Worm (Caenorhabditis elegans) whole organism, L4 larva: ENCODE results near the gene R01H2.4.
A peak's percentile ranks its signal among the peaks of the same experiment; 100 is the strongest.

Experiments
- F10B5.3 ChIP-seq: sonication (generic microtip); optimal IDR thresholded peaks from 2 replicates; lab custom pipeline; 2016; ENCODE audit warnings: mild to moderate bottlenecking, missing genetic modification characterization, missing compliant biosample characterization
- F26F4.8 ChIP-seq: fragments of 200-800 bp; sonication (Bioruptor generic); conservative IDR thresholded peaks from 2 replicates; pipeline ENCODE4 v1.3.6; 2022; ENCODE audit warnings: missing genetic modification characterization, missing compliant biosample characterization
- F44E2.7 ChIP-seq: fragments of 200-800 bp; sonication (Bioruptor generic); IDR thresholded peaks from 2 replicates; pipeline ENCODE4 v2.1.2; 2022; ENCODE audit warnings: missing genetic modification characterization, missing compliant biosample characterization
- R02D3.7 ChIP-seq: fragments of 150-350 bp; sonication (generic microtip); optimal IDR thresholded peaks from 3 replicates; lab custom pipeline; 2014; ENCODE audit warnings: missing biosample characterization, missing genetic modification characterization
- T20F7.1 ChIP-seq: fragments of 200-800 bp; sonication (Bioruptor generic); optimal IDR thresholded peaks from 2 replicates; lab custom pipeline; 2018; ENCODE audit warnings: mild to moderate bottlenecking, missing genetic modification characterization, missing compliant biosample characterization
- Y48G9A.11 ChIP-seq: fragments of 200-800 bp; sonication (Bioruptor generic); IDR thresholded peaks from 2 replicates; pipeline ENCODE4 v1.3.6; 2022; ENCODE audit warnings: missing genetic modification reagents, missing genetic modification characterization, missing compliant biosample characterization
- aha-1 ChIP-seq: fragments of 150-350 bp; peaks from one replicate; lab custom pipeline; 2014; ENCODE audit warnings: missing biosample characterization, missing genetic modification characterization
- ama-1 ChIP-seq: fragments of 150-350 bp; optimal IDR thresholded peaks from 2 replicates; lab custom pipeline; 2014; ENCODE audit warnings: inconsistent platforms, mixed read lengths
- ceh-20 ChIP-seq: fragments of 200-800 bp; sonication (Bioruptor generic); IDR thresholded peaks from 2 replicates; pipeline ENCODE4 v1.3.6; 2022; ENCODE audit warnings: missing genetic modification reagents, missing genetic modification characterization, missing compliant biosample characterization
- ceh-82 ChIP-seq: sonication (generic microtip); optimal IDR thresholded peaks from 2 replicates; lab custom pipeline; 2017; ENCODE audit warnings: missing biosample characterization, missing genetic modification characterization
- cey-2 ChIP-seq: sonication (generic microtip); optimal IDR thresholded peaks from 3 replicates; lab custom pipeline; 2017; ENCODE audit warnings: missing genetic modification characterization, mild to moderate bottlenecking, missing compliant biosample characterization, antibody characterized with exemption, borderline replicate concordance; ENCODE audit not compliant: insufficient read depth
- daf-12 ChIP-seq: fragments of 150-350 bp; optimal IDR thresholded peaks from 2 replicates; lab custom pipeline; 2014; ENCODE audit warnings: missing biosample characterization, missing genetic modification reagents, missing genetic modification characterization
- daf-8 ChIP-seq: fragments of 200-800 bp; sonication (Bioruptor generic); IDR thresholded peaks from 2 replicates; pipeline ENCODE4 v1.3.6; 2022; ENCODE audit warnings: missing genetic modification characterization, missing compliant biosample characterization
- dmd-6 ChIP-seq: fragments of 200-800 bp; sonication (Bioruptor generic); IDR thresholded peaks from 2 replicates; pipeline ENCODE4 v1.3.6; 2022; ENCODE audit warnings: missing genetic modification reagents, missing genetic modification characterization, missing compliant biosample characterization
- dpl-1 ChIP-seq: fragments of 150-350 bp; optimal IDR thresholded peaks from 2 replicates; lab custom pipeline; 2014; ENCODE audit warnings: missing biosample characterization, missing genetic modification reagents, missing genetic modification characterization
- dve-1 ChIP-seq: sonication (generic microtip); optimal IDR thresholded peaks from 2 replicates; lab custom pipeline; 2017; ENCODE audit warnings: antibody characterized with exemption, mild to moderate bottlenecking, missing genetic modification characterization, missing compliant biosample characterization; ENCODE audit not compliant: insufficient read depth
- egl-43 ChIP-seq: fragments of 200-800 bp; sonication (Bioruptor generic); IDR thresholded peaks from 2 replicates; pipeline ENCODE4 v1.3.6; 2022; ENCODE audit warnings: missing genetic modification reagents, missing genetic modification characterization, missing compliant biosample characterization
- fkh-10 ChIP-seq: fragments of 150-350 bp; optimal IDR thresholded peaks from 2 replicates; lab custom pipeline; 2014; ENCODE audit warnings: missing biosample characterization, missing genetic modification reagents, missing genetic modification characterization
- hlh-11 ChIP-seq: fragments of 200-800 bp; sonication (Bioruptor generic); optimal IDR thresholded peaks from 2 replicates; lab custom pipeline; 2018; ENCODE audit warnings: mild to moderate bottlenecking, missing genetic modification characterization, missing compliant biosample characterization
- hmg-1.1 ChIP-seq: fragments of 200-800 bp; sonication (Bioruptor generic); IDR thresholded peaks from 2 replicates; pipeline ENCODE4 v1.3.6; 2022; ENCODE audit warnings: missing genetic modification reagents, missing genetic modification characterization, missing compliant biosample characterization
- lim-7 ChIP-seq: fragments of 200-800 bp; sonication (Bioruptor generic); IDR thresholded peaks from 2 replicates; pipeline ENCODE4 v1.3.6; 2022; ENCODE audit warnings: missing genetic modification characterization, missing compliant biosample characterization
- lin-13 ChIP-seq: fragments of 150-350 bp; optimal IDR thresholded peaks from 2 replicates; lab custom pipeline; 2014; ENCODE audit warnings: missing biosample characterization, missing genetic modification reagents, missing genetic modification characterization
- lin-15B ChIP-seq: fragments of 150-350 bp; sonication (generic microtip); optimal IDR thresholded peaks from 3 replicates; lab custom pipeline; 2014; ENCODE audit warnings: missing biosample characterization, missing genetic modification characterization
- lir-3 ChIP-seq: sonication (generic microtip); optimal IDR thresholded peaks from 2 replicates; lab custom pipeline; 2016; ENCODE audit warnings: mild to moderate bottlenecking, missing genetic modification characterization, missing compliant biosample characterization
- lsy-2 ChIP-seq, 2 experiments: fragments of 150-350 bp in 1 of 2; sonication (generic microtip) in 1 of 2; optimal IDR thresholded peaks; 2 replicates each; lab custom pipeline; 2014 to 2017; ENCODE audit warnings: missing biosample characterization in 2 of 2, missing genetic modification characterization in 2 of 2
- madf-5 ChIP-seq, 2 experiments: fragments of 200-800 bp; sonication (Bioruptor generic); IDR thresholded peaks; 2 replicates each; pipeline ENCODE4 v1.3.6; 2022; ENCODE audit warnings: missing compliant biosample characterization in 2 of 2, missing genetic modification characterization in 2 of 2
- mdl-1 ChIP-seq, 2 experiments: fragments of 150-350 bp in 1 of 2; sonication (generic microtip) in 1 of 2; optimal IDR thresholded peaks; 2 replicates each; lab custom pipeline; 2014 to 2017; ENCODE audit warnings: missing biosample characterization in 2 of 2, missing genetic modification characterization in 2 of 2
- mdt-29 ChIP-seq: fragments of 200-800 bp; sonication (Bioruptor generic); IDR thresholded peaks from 2 replicates; pipeline ENCODE4 v1.3.6; 2022; ENCODE audit warnings: missing genetic modification reagents, missing genetic modification characterization, missing compliant biosample characterization
- mep-1 ChIP-seq: fragments of 150-350 bp; sonication (generic microtip); optimal IDR thresholded peaks from 3 replicates; lab custom pipeline; 2014; ENCODE audit warnings: missing biosample characterization, missing genetic modification characterization
- mes-2 ChIP-seq: sonication (generic microtip); optimal IDR thresholded peaks from 2 replicates; lab custom pipeline; 2016; ENCODE audit warnings: missing genotype, mild to moderate bottlenecking, missing genetic modification characterization, missing compliant biosample characterization; ENCODE audit not compliant: poor library complexity, severe bottlenecking
- mxl-2 ChIP-seq: fragments of 200-800 bp; sonication (Bioruptor generic); conservative IDR thresholded peaks from 2 replicates; pipeline ENCODE4 v1.3.6; 2022; ENCODE audit warnings: missing genetic modification reagents, missing genetic modification characterization, missing compliant biosample characterization
- nhr-237 ChIP-seq: sonication (generic microtip); optimal IDR thresholded peaks from 2 replicates; lab custom pipeline; 2017; ENCODE audit warnings: missing biosample characterization, missing genetic modification characterization
- nhr-25 ChIP-seq: sonication (generic microtip); optimal IDR thresholded peaks from 2 replicates; lab custom pipeline; 2017; ENCODE audit warnings: missing genetic modification characterization, mild to moderate bottlenecking, missing compliant biosample characterization, antibody characterized with exemption, moderate library complexity, borderline replicate concordance; ENCODE audit not compliant: insufficient read depth
- nhr-28 ChIP-seq: fragments of 150-350 bp; optimal IDR thresholded peaks from 2 replicates; lab custom pipeline; 2014; ENCODE audit warnings: missing biosample characterization, missing genetic modification characterization
- pha-4 ChIP-seq, 2 experiments: fragments of 150-350 bp in 1 of 2; fragments of 200-800 bp in 1 of 2; sonication (Bioruptor generic) in 1 of 2; IDR thresholded peaks in 1 of 2; optimal IDR thresholded peaks in 1 of 2; 2 replicates each; pipeline versions ENCODE4 v1.3.6 to Lab custom; 2014 to 2022; ENCODE audit warnings: missing genetic modification characterization in 2 of 2, missing genetic modification reagents in 2 of 2, missing biosample characterization in 1 of 2, missing compliant biosample characterization in 1 of 2
- rbr-2 ChIP-seq: sonication (generic microtip); optimal IDR thresholded peaks from 2 replicates; lab custom pipeline; 2016; ENCODE audit warnings: missing genotype, missing genetic modification characterization, missing compliant biosample characterization
- saeg-2 ChIP-seq: fragments of 200-800 bp; sonication (Bioruptor generic); IDR thresholded peaks from 2 replicates; pipeline ENCODE4 v1.3.6; 2022; ENCODE audit warnings: missing genetic modification reagents, missing genetic modification characterization, missing compliant biosample characterization
- sdz-12 ChIP-seq: fragments of 200-800 bp; sonication (Bioruptor generic); optimal IDR thresholded peaks from 2 replicates; lab custom pipeline; 2018; ENCODE audit warnings: mild to moderate bottlenecking, missing genetic modification characterization, missing compliant biosample characterization
- set-16 ChIP-seq: fragments of 200-800 bp; sonication (Bioruptor generic); IDR thresholded peaks from 2 replicates; pipeline ENCODE4 v1.3.6; 2022; ENCODE audit warnings: missing genetic modification reagents, missing genetic modification characterization, missing compliant biosample characterization
- snpc-4 ChIP-seq: fragments of 150-350 bp; optimal IDR thresholded peaks from 2 replicates; lab custom pipeline; 2014; ENCODE audit warnings: missing biosample characterization, missing genetic modification characterization
- spr-3 ChIP-seq: fragments of 200-800 bp; sonication (Bioruptor generic); optimal IDR thresholded peaks from 2 replicates; lab custom pipeline; 2018; ENCODE audit warnings: mild to moderate bottlenecking, missing genetic modification characterization, missing compliant biosample characterization
- tra-1 ChIP-seq: fragments of 200-800 bp; sonication (Bioruptor generic); IDR thresholded peaks from 2 replicates; pipeline ENCODE4 v1.3.6; 2022; ENCODE audit warnings: missing genetic modification reagents, missing genetic modification characterization, missing compliant biosample characterization
- unc-39 ChIP-seq: sonication (generic microtip); optimal IDR thresholded peaks from 2 replicates; lab custom pipeline; 2017; ENCODE audit warnings: missing biosample characterization, missing genetic modification characterization
- unc-62 ChIP-seq, 3 experiments: fragments of 150-350 bp in 1 of 3; sonication (generic microtip); optimal IDR thresholded peaks in 2 of 3; peaks in 1 of 3; 1 replicate in 1 of 3; 2 replicates in 2 of 3; lab custom pipeline; 2014 to 2017; ENCODE audit warnings: missing biosample characterization in 3 of 3, missing genetic modification characterization in 3 of 3, missing genetic modification reagents in 3 of 3, missing genotype in 1 of 3
- zfp-3 ChIP-seq: fragments of 200-800 bp; sonication (Bioruptor generic); conservative IDR thresholded peaks from 2 replicates; pipeline ENCODE4 v1.3.6; 2022; ENCODE audit warnings: missing genetic modification reagents, missing genetic modification characterization, missing compliant biosample characterization
- zip-2 ChIP-seq: fragments of 150-350 bp; optimal IDR thresholded peaks from 2 replicates; lab custom pipeline; 2014; ENCODE audit warnings: missing biosample characterization, missing genetic modification characterization

R01H2.4 gene

ce11 chrIII:7021156-7021637 is 42.9 kb downstream of the R01H2.4 start, which contains the start of gene rfl-1:
rfl-1 (plus strand) TSS chrIII:7021206.
- TF ChIP-seq snpc-4 (tag; lab: Kevin White, UChicago) = no peak
- no peak for TF ChIP-seq rbr-2 (tag; lab: Kevin White, UChicago)
- peak in 1 of 2 experiments; percentile 81 for TF ChIP-seq unc-62 (GFP tag; optimal IDR thresholded peaks at IDR 0.05 in 1 of 2; lab: Kevin White, UChicago)
- TF ChIP-seq unc-62 (tag; optimal IDR thresholded peaks at IDR 0.05; lab: Kevin White, UChicago) = no peak
- TF ChIP-seq Y48G9A.11 (GFP tag; lab: Robert Waterston, UW) = peak; percentile 98
- TF ChIP-seq F44E2.7 (GFP tag; lab: Robert Waterston, UW) = no peak
- TF ChIP-seq dve-1 (tag; lab: Kevin White, UChicago) = peak; percentile 40
- TF ChIP-seq hlh-11 = peak; percentile 2
- TF ChIP-seq nhr-25 = no peak
- no peak for TF ChIP-seq lin-15B (tag; lab: Kevin White, UChicago)
- TF ChIP-seq lir-3 (tag; lab: Kevin White, UChicago) = no peak
- peak; percentile 67 for TF ChIP-seq dpl-1
- TF ChIP-seq mxl-2 (GFP tag; lab: Robert Waterston, UW) = no peak
- no peak for TF ChIP-seq zip-2 (tag; lab: Kevin White, UChicago)
- TF ChIP-seq T20F7.1 (GFP tag; lab: Kevin White, UChicago) = peak; percentile 97
- TF ChIP-seq mes-2 (tag; lab: Kevin White, UChicago) = peak; percentile 65
- no peak for TF ChIP-seq ceh-82 (tag; lab: Kevin White, UChicago)
- TF ChIP-seq R02D3.7 (tag; lab: Kevin White, UChicago) = peak; percentile 67
- no peak for TF ChIP-seq zfp-3
- peak; percentile 25; the same call in 1 of the 2 replicates for TF ChIP-seq hmg-1.1
- no peak for TF ChIP-seq tra-1 (GFP tag; lab: Robert Waterston, UW)
- TF ChIP-seq lsy-2 (tag; optimal IDR thresholded peaks at IDR 0.05; lab: Kevin White, UChicago) = peak in 1 of 2 experiments; percentile 83
- TF ChIP-seq mep-1 = peak; percentile 19

- TF ChIP-seq spr-3 (GFP tag; lab: Kevin White, UChicago) = no peak
- no peak for TF ChIP-seq cey-2 (tag; lab: Kevin White, UChicago)
- no peak for TF ChIP-seq nhr-28 (tag; lab: Kevin White, UChicago)
- TF ChIP-seq ceh-20 (GFP tag; lab: Robert Waterston, UW) = no peak
- no peak for TF ChIP-seq unc-39 (tag; lab: Kevin White, UChicago)
- TF ChIP-seq Y48G9A.11 (GFP tag; lab: Robert Waterston, UW) = no peak
- TF ChIP-seq madf-5 (GFP tag; IDR thresholded peaks at IDR 0.05; lab: Robert Waterston, UW) = no peak
- no peak for TF ChIP-seq aha-1 (tag; lab: Kevin White, UChicago)
- TF ChIP-seq dmd-6 (GFP tag; lab: Robert Waterston, UW) = no peak
- TF ChIP-seq nhr-237 = no peak
- no peak for TF ChIP-seq pha-4 (GFP tag; IDR thresholded peaks at IDR 0.05; lab: Robert Waterston, UW)
- TF ChIP-seq pha-4 (tag; optimal IDR thresholded peaks at IDR 0.05; lab: Kevin White, UChicago) = no peak
- no peak for TF ChIP-seq fkh-10 (GFP tag; lab: Kevin White, UChicago)
- no peak for TF ChIP-seq mxl-2 (GFP tag; lab: Robert Waterston, UW)
- TF ChIP-seq saeg-2 (GFP tag; lab: Robert Waterston, UW) = no peak
- no peak for TF ChIP-seq lin-13
- TF ChIP-seq sdz-12 (GFP tag; lab: Kevin White, UChicago) = no peak
- no peak for TF ChIP-seq lir-3 (tag; lab: Kevin White, UChicago)
Measured at ce11 chrIII:7020500-7020899, 43.6 kb downstream of the R01H2.4 start, which contains the start of gene col-8. col-8 (minus strand) TSS chrIII:7020600.

ce11 chrIII:7019724-7020123 is 44.4 kb downstream of the R01H2.4 start:
- TF ChIP-seq mdt-29 (GFP tag; lab: Robert Waterston, UW) (no peak), mdl-1 (tag; optimal IDR thresholded peaks at IDR 0.05; lab: Kevin White, UChicago) (no peak), F10B5.3 (tag; lab: Kevin White, UChicago) (no peak), set-16 (peak; percentile 96), F26F4.8 (GFP tag; lab: Robert Waterston, UW) (no peak), lir-3 (tag; lab: Kevin White, UChicago) (no peak), ama-1 (lab: Kevin White, UChicago) (no peak), egl-43 (peak; percentile 11; the same call in 1 of the 2 replicates), lim-7 (no peak), daf-8 (no peak), zfp-3 (no peak), Y48G9A.11 (GFP tag; lab: Robert Waterston, UW) (no peak), cey-2 (tag; lab: Kevin White, UChicago) (no peak), mes-2 (tag; lab: Kevin White, UChicago) (no peak), daf-12 (tag; lab: Kevin White, UChicago) (no peak)
